Fruit fly (Drosophila melanogaster) whole organism, embryonic: ENCODE measurements around the gene cerv.
A peak's percentile ranks its signal among the peaks of the same experiment; 100 is the strongest.

ENCODE experiments used
- Adf1 ChIP-seq: fragments of 200-800 bp; sonication (Bioruptor generic); IDR thresholded peaks from 2 replicates; pipeline ENCODE4 v1.3.6; 2022; ENCODE audit warnings: missing biosample characterization, missing genetic modification characterization
- Awh ChIP-seq: fragments of 200-800 bp; sonication (Bioruptor generic); IDR thresholded peaks from 2 replicates; pipeline ENCODE4, ENCODE4 v1.3.6; 2022; ENCODE audit warnings: missing biosample characterization, missing genetic modification characterization
- Bgb ChIP-seq: fragments of 200-800 bp; sonication (Bioruptor generic); IDR thresholded peaks from 2 replicates; pipeline ENCODE4 v1.3.6; 2022; ENCODE audit warnings: missing biosample characterization, missing genetic modification characterization; ENCODE audit not compliant: partially characterized antibody
- Blimp-1 ChIP-seq: fragments of 200-800 bp; sonication (Bioruptor generic); optimal IDR thresholded peaks from 3 replicates; lab custom pipeline; 2018; ENCODE audit warnings: missing biosample characterization, missing genetic modification characterization, mild to moderate bottlenecking, moderate library complexity, missing genetic modification reagents
- CG12769 ChIP-seq: fragments of 200-800 bp; sonication (Bioruptor generic); optimal IDR thresholded peaks from 2 replicates; lab custom pipeline; 2019; ENCODE audit warnings: missing biosample characterization, mild to moderate bottlenecking, missing genetic modification characterization, moderate library complexity
- CG12942 ChIP-seq: fragments of 200-800 bp; sonication (Bioruptor generic); optimal IDR thresholded peaks from 3 replicates; lab custom pipeline; 2016; ENCODE audit warnings: missing biosample characterization, missing genetic modification characterization
- CG17612 ChIP-seq: fragments of 200-800 bp; sonication (Bioruptor generic); IDR thresholded peaks from 2 replicates; pipeline ENCODE4 v1.3.6; 2022; ENCODE audit warnings: missing biosample characterization, missing genetic modification characterization
- CG1792 ChIP-seq: fragments of 200-800 bp; sonication (Bioruptor generic); optimal IDR thresholded peaks from 2 replicates; lab custom pipeline; 2016; ENCODE audit warnings: missing biosample characterization, missing genetic modification characterization
- CG8281 ChIP-seq: fragments of 200-800 bp; sonication (Bioruptor generic); optimal IDR thresholded peaks from 2 replicates; lab custom pipeline; 2018; ENCODE audit warnings: missing biosample characterization, mild to moderate bottlenecking, missing genetic modification characterization, moderate library complexity
- CG9727 ChIP-seq: fragments of 200-800 bp; sonication (Bioruptor generic); optimal IDR thresholded peaks from 3 replicates; lab custom pipeline; 2017; ENCODE audit warnings: missing biosample characterization, mild to moderate bottlenecking, missing genetic modification characterization
- Dp ChIP-seq: fragments of 200-800 bp; sonication (Bioruptor generic); optimal IDR thresholded peaks from 2 replicates; lab custom pipeline; 2018; ENCODE audit warnings: missing biosample characterization, mild to moderate bottlenecking, missing genetic modification characterization, moderate library complexity
- Dref ChIP-seq: fragments of 200-800 bp; sonication (Bioruptor generic); IDR thresholded peaks from 2 replicates; pipeline ENCODE4 v1.3.6; 2022; ENCODE audit warnings: missing biosample characterization, missing genetic modification characterization
- Drgx ChIP-seq: fragments of 200-800 bp; sonication (Bioruptor generic); IDR thresholded peaks from 2 replicates; pipeline ENCODE4 v1.3.6; 2022; ENCODE audit warnings: missing biosample characterization, missing genetic modification characterization
- Ets65A ChIP-seq: fragments of 200-800 bp; sonication (Bioruptor generic); peaks from one replicate; lab custom pipeline; 2016; ENCODE audit warnings: missing biosample characterization, missing genetic modification characterization
- GATAe ChIP-seq: fragments of 200-800 bp; sonication (Bioruptor generic); conservative IDR thresholded peaks from 2 replicates; pipeline ENCODE4 v1.3.6; 2022; ENCODE audit warnings: missing biosample characterization, missing genetic modification characterization
- MESR4 ChIP-seq: fragments of 200-800 bp; sonication (Bioruptor generic); optimal IDR thresholded peaks from 2 replicates; lab custom pipeline; 2018; ENCODE audit warnings: missing biosample characterization, mild to moderate bottlenecking, missing genetic modification characterization, moderate library complexity
- Max ChIP-seq: fragments of 200-800 bp; sonication (Bioruptor generic); optimal IDR thresholded peaks from 2 replicates; lab custom pipeline; 2016; ENCODE audit warnings: missing biosample characterization, mild to moderate bottlenecking, missing genetic modification characterization
- Med ChIP-seq: fragments of 200-800 bp; sonication (Bioruptor generic); peaks from one replicate; lab custom pipeline; 2016; ENCODE audit warnings: missing biosample characterization, missing genetic modification characterization, mild to moderate bottlenecking, inconsistent platforms, moderate library complexity
- Mrtf ChIP-seq: fragments of 200-800 bp; sonication (Bioruptor generic); IDR thresholded peaks from 3 replicates; pipeline ENCODE4 v1.3.6; 2022; ENCODE audit warnings: missing biosample characterization, missing genetic modification characterization
- Myb ChIP-seq: fragments of 200-800 bp; sonication (Bioruptor generic); optimal IDR thresholded peaks from 2 replicates; lab custom pipeline; 2016; ENCODE audit warnings: missing biosample characterization, missing genetic modification characterization
- NfI ChIP-seq: fragments of 200-800 bp; sonication (Bioruptor generic); optimal IDR thresholded peaks from 3 replicates; lab custom pipeline; 2018; ENCODE audit warnings: missing biosample characterization, mild to moderate bottlenecking, missing genetic modification characterization, moderate library complexity
- PHDP ChIP-seq: fragments of 200-800 bp; sonication (Bioruptor generic); optimal IDR thresholded peaks from 3 replicates; lab custom pipeline; 2018; ENCODE audit warnings: missing biosample characterization, mild to moderate bottlenecking, missing genetic modification characterization, moderate library complexity
- Pdp1 ChIP-seq, 2 experiments: fragments of 200-800 bp; sonication (Bioruptor generic); optimal IDR thresholded peaks; 3 replicates each; lab custom pipeline; 2016; ENCODE audit warnings: missing biosample characterization in 2 of 2, missing genetic modification characterization in 2 of 2, mild to moderate bottlenecking in 1 of 2, moderate library complexity in 1 of 2
- ab ChIP-seq: fragments of 200-800 bp; sonication (Bioruptor generic); optimal IDR thresholded peaks from 2 replicates; lab custom pipeline; 2016; ENCODE audit warnings: missing biosample characterization, missing genetic modification characterization
- abd-A ChIP-seq: fragments of 200-800 bp; sonication (Bioruptor generic); optimal IDR thresholded peaks from 3 replicates; lab custom pipeline; 2019; ENCODE audit warnings: missing biosample characterization, mild to moderate bottlenecking, missing genetic modification characterization, moderate library complexity
- bsh ChIP-seq, 2 experiments: fragments of 200-800 bp; sonication (Bioruptor generic); optimal IDR thresholded peaks; 2 replicates each; lab custom pipeline; 2017 to 2018; ENCODE audit warnings: mild to moderate bottlenecking in 2 of 2, missing biosample characterization in 2 of 2, missing genetic modification characterization in 2 of 2, moderate library complexity in 1 of 2
- btn ChIP-seq: fragments of 200-800 bp; sonication (Bioruptor generic); optimal IDR thresholded peaks from 2 replicates; lab custom pipeline; 2016; ENCODE audit warnings: missing biosample characterization, missing genetic modification characterization
- crc ChIP-seq: fragments of 200-800 bp; sonication (Bioruptor generic); optimal IDR thresholded peaks from 2 replicates; lab custom pipeline; 2016; ENCODE audit warnings: missing biosample characterization, missing genetic modification characterization
- crol ChIP-seq: fragments of 200-800 bp; sonication (Bioruptor generic); IDR thresholded peaks from 2 replicates; pipeline ENCODE4 v1.3.6; 2022; ENCODE audit warnings: missing biosample characterization, missing genetic modification characterization
- cwo ChIP-seq: fragments of 200-800 bp; sonication (Bioruptor generic); optimal IDR thresholded peaks from 3 replicates; lab custom pipeline; 2017; ENCODE audit warnings: missing biosample characterization, missing genetic modification characterization, mild to moderate bottlenecking, moderate library complexity, missing genetic modification reagents
- ems ChIP-seq: fragments of 200-800 bp; sonication (Bioruptor generic); optimal IDR thresholded peaks from 3 replicates; lab custom pipeline; 2016; ENCODE audit warnings: missing biosample characterization, missing genetic modification characterization
- fd3F ChIP-seq: fragments of 200-800 bp; sonication (Bioruptor generic); optimal IDR thresholded peaks from 2 replicates; lab custom pipeline; 2018; ENCODE audit warnings: missing biosample characterization, mild to moderate bottlenecking, missing genetic modification characterization, moderate library complexity
- gem ChIP-seq: fragments of 200-800 bp; sonication (Bioruptor generic); optimal IDR thresholded peaks from 2 replicates; lab custom pipeline; 2019; ENCODE audit warnings: missing biosample characterization, mild to moderate bottlenecking, missing genetic modification characterization, moderate library complexity
- grn ChIP-seq: fragments of 200-800 bp; sonication (Bioruptor generic); optimal IDR thresholded peaks from 3 replicates; lab custom pipeline; 2017; ENCODE audit warnings: missing biosample characterization, missing genetic modification characterization
- hkb ChIP-seq, 2 experiments: fragments of 200-800 bp in 1 of 2; fragments of >200 bp in 1 of 2; sonication (Bioruptor generic) in 1 of 2; IDR thresholded peaks in 1 of 2; optimal IDR thresholded peaks in 1 of 2; 2 replicates each; pipeline versions ENCODE4 v1.3.6 to Lab custom; 2017 to 2022; ENCODE audit warnings: missing biosample characterization in 1 of 2, missing genetic modification characterization in 1 of 2
- kah ChIP-seq: fragments of 200-800 bp; sonication (Bioruptor generic); optimal IDR thresholded peaks from 2 replicates; lab custom pipeline; 2018; ENCODE audit warnings: missing biosample characterization, mild to moderate bottlenecking, missing genetic modification characterization
- mam ChIP-seq: fragments of 200-800 bp; sonication (Bioruptor generic); optimal IDR thresholded peaks from 3 replicates; lab custom pipeline; 2016; ENCODE audit warnings: missing biosample characterization, missing genetic modification characterization
- peb ChIP-seq: fragments of 200-800 bp; sonication (Bioruptor generic); IDR thresholded peaks from 2 replicates; pipeline ENCODE4 v1.3.6; 2022; ENCODE audit warnings: missing biosample characterization, missing genetic modification characterization
- phol ChIP-seq: fragments of 200-800 bp; sonication (Bioruptor generic); optimal IDR thresholded peaks from 3 replicates; lab custom pipeline; 2018; ENCODE audit warnings: missing biosample characterization, mild to moderate bottlenecking, missing genetic modification characterization, moderate library complexity
- ro ChIP-seq: fragments of 200-800 bp; sonication (Bioruptor generic); IDR thresholded peaks from 2 replicates; pipeline ENCODE4 v1.3.6; 2022; ENCODE audit warnings: missing biosample characterization, missing genetic modification characterization
- sd ChIP-seq: fragments of 200-800 bp; sonication (Bioruptor generic); optimal IDR thresholded peaks from 3 replicates; lab custom pipeline; 2018; ENCODE audit warnings: missing biosample characterization, mild to moderate bottlenecking, missing genetic modification characterization, moderate library complexity
- sens ChIP-seq: fragments of 200-800 bp; sonication (Bioruptor generic); peaks from one replicate; lab custom pipeline; 2016; ENCODE audit warnings: missing biosample characterization, missing genetic modification characterization
- sens-2 ChIP-seq: fragments of 200-800 bp; sonication (Bioruptor generic); IDR thresholded peaks from 2 replicates; pipeline ENCODE4 v1.3.6; 2022; ENCODE audit warnings: missing biosample characterization, missing genetic modification characterization

Gene cerv

dm6 chrX:15549055-15549454 lies 28.9 kb downstream of the cerv start (continued):
- TF ChIP-seq Max: peak; percentile 35
- TF ChIP-seq CG12942: peak; percentile 45
- TF ChIP-seq fd3F (GFP tag; lab: Kevin White, UChicago): peak; percentile 74
- no peak for TF ChIP-seq GATAe (GFP tag; lab: Robert Waterston, UW)
- TF ChIP-seq kah (GFP tag; lab: Kevin White, UChicago): peak; percentile 36
- TF ChIP-seq ab (GFP tag; lab: Kevin White, UChicago): peak; percentile 10
- TF ChIP-seq Bgb: no peak
- no peak for TF ChIP-seq ro (GFP tag; lab: Robert Waterston, UW)
- TF ChIP-seq crc (GFP tag; lab: Kevin White, UChicago): peak; percentile 40
- peak; percentile 78 for TF ChIP-seq NfI
- 0 out of 2 replicates have a peak, but pooled peaks have one; percentile 28 for TF ChIP-seq sens-2
- no peak for TF ChIP-seq MESR4 (GFP tag; lab: Kevin White, UChicago)
- peak; percentile 33; the same call in 1 of the 2 replicates for TF ChIP-seq CG17612 (GFP tag; lab: Robert Waterston, UW)
- peak; percentile 32 for TF ChIP-seq btn (GFP tag; lab: Kevin White, UChicago)

DNA sequence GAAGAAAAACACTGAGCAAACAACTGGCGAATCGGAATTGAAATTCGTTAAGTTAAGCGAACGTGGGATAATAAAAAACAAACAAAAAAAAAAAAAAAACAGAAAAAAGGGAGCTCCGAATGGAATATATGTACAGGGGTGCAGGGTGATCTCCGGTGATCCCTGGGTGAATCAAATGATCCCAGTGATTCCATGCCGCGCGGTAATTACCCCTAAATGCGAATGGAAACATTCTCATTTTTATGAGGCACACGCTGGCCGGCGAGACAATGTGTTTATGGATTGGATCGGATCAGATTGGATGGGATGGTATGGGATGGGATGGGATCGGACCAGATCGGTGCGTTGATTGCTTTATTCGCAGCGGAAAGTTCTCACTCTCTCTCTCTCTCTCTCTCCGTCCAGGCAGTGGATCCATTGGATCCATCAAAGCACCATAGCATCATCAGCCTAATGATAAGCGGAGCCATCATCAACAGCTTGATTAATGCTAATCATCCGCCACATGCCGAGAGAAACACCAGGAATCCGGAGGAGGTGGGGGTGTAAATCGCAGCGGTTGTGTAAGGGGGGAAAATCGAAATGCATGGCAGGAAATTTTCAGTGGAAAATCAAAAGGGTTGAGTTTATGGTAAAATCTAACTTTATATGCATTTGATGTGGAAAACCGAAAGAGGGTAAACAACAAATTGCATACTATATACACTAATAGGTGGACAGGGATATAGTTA lies 32.3 kb downstream of the cerv start:
- TF ChIP-seq abd-A (peak; percentile 51), sd (tag; lab: Kevin White, UChicago) (peak; percentile 15), CG12769 (tag; lab: Kevin White, UChicago) (peak; percentile 37), sens (peak; percentile 67), Awh (GFP tag; lab: Robert Waterston, UW) (peak; percentile 12; the same call in 1 of the 2 replicates), Mrtf (GFP tag; lab: Robert Waterston, UW) (no peak), Med (GFP tag; lab: Kevin White, UChicago) (peak; percentile 2), Pdp1 (GFP tag; optimal IDR thresholded peaks at IDR 0.05; lab: Kevin White, UChicago) (peak in 1 of 2 experiments; percentile 54), Ets65A (GFP tag; lab: Kevin White, UChicago) (no peak)

DNA sequence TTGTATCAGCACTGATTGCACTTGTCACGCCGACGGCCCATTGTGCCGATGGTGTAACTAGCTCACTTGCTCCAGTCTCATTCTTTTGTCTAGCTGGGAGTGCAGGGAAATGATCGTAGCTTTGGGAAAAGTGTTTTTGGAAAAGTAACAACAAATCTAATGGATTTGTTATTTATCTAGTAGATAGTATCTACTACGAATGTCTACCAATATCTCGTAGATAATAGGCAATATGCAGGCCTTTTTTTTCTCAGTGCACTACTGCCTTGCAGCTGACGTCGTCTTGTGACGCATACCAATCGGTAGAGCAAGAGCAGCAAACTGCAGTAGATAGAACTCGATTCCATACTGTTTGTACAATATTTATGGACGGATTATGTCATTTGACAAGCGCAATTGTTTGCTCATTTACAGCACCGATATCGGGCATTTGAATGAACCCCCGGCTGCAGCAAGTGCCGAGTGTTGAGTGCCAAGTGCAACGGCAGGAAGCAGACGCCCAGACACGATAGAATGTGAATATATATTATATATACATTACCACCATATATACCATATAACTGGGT lies 34.4 kb downstream of the cerv start:
- TF ChIP-seq sens: peak; percentile 19
- TF ChIP-seq PHDP (tag; lab: Kevin White, UChicago): no peak
- TF ChIP-seq Drgx: peak; percentile 73
- TF ChIP-seq abd-A: no peak
- TF ChIP-seq NfI: no peak
- TF ChIP-seq bsh (GFP tag; optimal IDR thresholded peaks at IDR 0.05; lab: Kevin White, UChicago): no peak
- TF ChIP-seq cwo (GFP tag; lab: Kevin White, UChicago): no peak
- TF ChIP-seq Dp (GFP tag; lab: Kevin White, UChicago): no peak

- TF ChIP-seq peb (GFP tag; lab: Robert Waterston, UW) (no peak), Adf1 (no peak), crol (GFP tag; lab: Robert Waterston, UW) (peak; percentile 76), Blimp-1 (GFP tag; lab: Kevin White, UChicago) (peak; percentile 25), Myb (GFP tag; lab: Kevin White, UChicago) (no peak), CG8281 (tag; lab: Kevin White, UChicago) (peak; percentile 38), Dref (GFP tag; lab: Robert Waterston, UW) (no peak), phol (peak; percentile 11), mam (GFP tag; lab: Kevin White, UChicago) (no peak), ems (no peak), CG1792 (no peak), gem (peak; percentile 29), hkb (optimal IDR thresholded peaks at IDR 0.05; lab: Kevin White, UChicago) (no peak), hkb (GFP tag; IDR thresholded peaks at IDR 0.05; lab: Robert Waterston, UW) (no peak), grn (peak; percentile 21), CG9727 (GFP tag; lab: Kevin White, UChicago) (no peak), bsh (GFP tag; optimal IDR thresholded peaks at IDR 0.05; lab: Kevin White, UChicago) (peak in 1 of 2 experiments; percentile 33)
Measured at dm6 chrX:15539856-15540488, 38.0 kb downstream of the cerv start.
